Fruit fly (Drosophila melanogaster) S2 (cell line): ENCODE data around the gene dimm.

ENCODE experiments used
- CG8478 ChIP-seq: fragments of >200 bp; optimal IDR thresholded peaks from 2 replicates; lab custom pipeline; 2018
- CTCF ChIP-seq, 2 experiments: fragments of >200 bp; optimal IDR thresholded peaks; 2 replicates each; lab custom pipeline; 2018

DNA sequence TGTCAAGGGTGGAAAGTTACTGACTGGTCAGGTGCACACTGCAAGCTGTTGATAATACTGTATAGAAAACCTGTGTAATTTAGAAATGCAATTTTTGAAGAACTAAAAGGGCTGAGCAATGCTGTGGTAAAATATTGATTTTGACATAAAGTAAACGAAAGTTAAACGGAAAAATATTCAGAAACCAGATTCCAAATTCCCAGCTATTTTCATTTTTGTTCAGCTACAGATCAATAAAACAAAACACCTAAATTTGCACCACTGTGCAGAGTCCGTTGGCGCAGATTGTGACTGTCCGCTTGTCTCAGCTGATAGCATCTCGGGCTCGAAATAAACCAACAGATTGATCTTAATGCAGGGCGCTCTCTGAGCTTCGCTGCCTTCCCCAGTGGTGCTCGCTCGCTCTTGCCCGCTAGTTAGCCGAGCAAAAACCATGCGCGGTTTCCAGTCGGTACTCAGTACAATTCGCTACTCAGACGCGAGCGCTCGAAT lies 17.6 kb upstream of the dimm start, which contains the start of gene CG46314:
- TF ChIP-seq CG8478 (lab: Kevin White, UChicago) = no peak
- TF ChIP-seq CTCF (optimal IDR thresholded peaks at IDR 0.05; lab: Kevin White, UChicago) = no peak
